Fruit fly (Drosophila melanogaster) whole organism, embryonic: ENCODE results near the gene Fbp2.

ENCODE experiments used
- Antp ChIP-seq: fragments of 200-800 bp; sonication (Bioruptor generic); optimal IDR thresholded peaks from 3 replicates; lab custom pipeline; 2016; ENCODE audit warnings: missing biosample characterization, missing genetic modification characterization
- Asciz ChIP-seq: fragments of 200-800 bp; sonication (Bioruptor generic); optimal IDR thresholded peaks from 2 replicates; lab custom pipeline; 2017; ENCODE audit warnings: missing biosample characterization, mild to moderate bottlenecking, missing genetic modification characterization, missing genetic modification reagents
- Bgb ChIP-seq: fragments of 200-800 bp; sonication (Bioruptor generic); IDR thresholded peaks from 2 replicates; pipeline ENCODE4 v1.3.6; 2022; ENCODE audit warnings: missing biosample characterization, missing genetic modification characterization; ENCODE audit not compliant: partially characterized antibody
- CG10267 ChIP-seq: fragments of 200-800 bp; sonication (Bioruptor generic); optimal IDR thresholded peaks from 2 replicates; lab custom pipeline; 2018; ENCODE audit warnings: missing biosample characterization, mild to moderate bottlenecking, missing genetic modification characterization, moderate library complexity
- CG10366 ChIP-seq: fragments of 200-800 bp; sonication (Bioruptor generic); IDR thresholded peaks from 2 replicates; pipeline ENCODE4 v1.3.6; 2022; ENCODE audit warnings: missing biosample characterization, missing genetic modification characterization
- CG10979 ChIP-seq: fragments of 200-800 bp; sonication (Bioruptor generic); optimal IDR thresholded peaks from 2 replicates; lab custom pipeline; 2018; ENCODE audit warnings: missing biosample characterization, mild to moderate bottlenecking, missing genetic modification characterization, moderate library complexity
- CG12391 ChIP-seq: fragments of 200-800 bp; sonication (Bioruptor generic); optimal IDR thresholded peaks from 3 replicates; lab custom pipeline; 2018; ENCODE audit warnings: missing biosample characterization, mild to moderate bottlenecking, missing genetic modification characterization, moderate library complexity
- CG14965 ChIP-seq: fragments of 200-800 bp; sonication (Bioruptor generic); optimal IDR thresholded peaks from 2 replicates; lab custom pipeline; 2016; ENCODE audit warnings: missing biosample characterization, missing genetic modification characterization, borderline replicate concordance
- CG16813 ChIP-seq: fragments of 200-800 bp; sonication (Bioruptor generic); IDR thresholded peaks from 3 replicates; pipeline ENCODE4 v1.3.6; 2022; ENCODE audit warnings: missing biosample characterization, missing genetic modification characterization; ENCODE audit not compliant: partially characterized antibody
- CG17829 ChIP-seq: fragments of 200-800 bp; optimal IDR thresholded peaks from 2 replicates; lab custom pipeline; 2019; ENCODE audit warnings: missing biosample characterization, mild to moderate bottlenecking, missing genetic modification characterization, moderate library complexity
- CG3163 ChIP-seq: fragments of 200-800 bp; sonication (Bioruptor generic); optimal IDR thresholded peaks from 3 replicates; lab custom pipeline; 2016; ENCODE audit warnings: missing biosample characterization, missing genetic modification characterization
- CG3995 ChIP-seq: fragments of 200-800 bp; sonication (Bioruptor generic); optimal IDR thresholded peaks from 3 replicates; lab custom pipeline; 2016; ENCODE audit warnings: missing biosample characterization, missing genetic modification characterization
- CG5953 ChIP-seq: fragments of 200-800 bp; sonication (Bioruptor generic); IDR thresholded peaks from 2 replicates; pipeline ENCODE4 v1.3.6; 2022; ENCODE audit warnings: missing biosample characterization, missing genetic modification characterization
- CG6791 ChIP-seq: fragments of 200-800 bp; sonication (Bioruptor generic); IDR thresholded peaks from 3 replicates; pipeline ENCODE4 v1.3.6; 2022; ENCODE audit warnings: missing biosample characterization, missing genetic modification characterization; ENCODE audit not compliant: partially characterized antibody
- CG6854 ChIP-seq: fragments of 200-800 bp; sonication (Bioruptor generic); optimal IDR thresholded peaks from 3 replicates; lab custom pipeline; 2017; ENCODE audit warnings: missing biosample characterization, mild to moderate bottlenecking, missing genetic modification characterization
- CG7271 ChIP-seq: fragments of 200-800 bp; sonication (Bioruptor generic); optimal IDR thresholded peaks from 2 replicates; lab custom pipeline; 2018; ENCODE audit warnings: missing biosample characterization, mild to moderate bottlenecking, missing genetic modification characterization, moderate library complexity
- CG8290 ChIP-seq, 3 experiments: fragments of 200-800 bp; sonication (Bioruptor generic); optimal IDR thresholded peaks; 2 replicates each; lab custom pipeline; 2016 to 2019; ENCODE audit warnings: missing biosample characterization in 3 of 3, missing genetic modification characterization in 3 of 3, mild to moderate bottlenecking in 2 of 3, moderate library complexity in 1 of 3
- CG8924 ChIP-seq: fragments of 200-800 bp; optimal IDR thresholded peaks from 3 replicates; lab custom pipeline; 2019; ENCODE audit warnings: missing biosample characterization, mild to moderate bottlenecking, missing genetic modification characterization, moderate library complexity
- CG9437 ChIP-seq: fragments of 200-800 bp; sonication (Bioruptor generic); optimal IDR thresholded peaks from 2 replicates; lab custom pipeline; 2018; ENCODE audit warnings: missing biosample characterization, mild to moderate bottlenecking, missing genetic modification characterization
- CG9727 ChIP-seq: fragments of 200-800 bp; sonication (Bioruptor generic); optimal IDR thresholded peaks from 3 replicates; lab custom pipeline; 2017; ENCODE audit warnings: missing biosample characterization, mild to moderate bottlenecking, missing genetic modification characterization
- Ets65A ChIP-seq: fragments of 200-800 bp; sonication (Bioruptor generic); peaks from one replicate; lab custom pipeline; 2016; ENCODE audit warnings: missing biosample characterization, missing genetic modification characterization
- Fer1 ChIP-seq: fragments of 200-800 bp; sonication (Bioruptor generic); optimal IDR thresholded peaks from 2 replicates; lab custom pipeline; 2017; ENCODE audit warnings: missing biosample characterization, mild to moderate bottlenecking, missing genetic modification characterization
- Gsc ChIP-seq: fragments of 200-800 bp; sonication (Bioruptor generic); IDR thresholded peaks from 2 replicates; pipeline ENCODE4 v1.3.6; 2022; ENCODE audit warnings: missing biosample characterization, missing genetic modification characterization
- HLH3B ChIP-seq: fragments of 200-800 bp; sonication (Bioruptor generic); IDR thresholded peaks from 2 replicates; pipeline ENCODE4 v1.3.6; 2022; ENCODE audit warnings: missing biosample characterization, missing genetic modification characterization
- Hsf ChIP-seq: fragments of 200-800 bp; sonication (Bioruptor generic); optimal IDR thresholded peaks from 3 replicates; lab custom pipeline; 2016; ENCODE audit warnings: missing biosample characterization, missing genetic modification characterization
- Kr ChIP-seq: fragments of 200-800 bp; sonication (Bioruptor generic); optimal IDR thresholded peaks from 2 replicates; lab custom pipeline; 2017; ENCODE audit warnings: missing biosample characterization, mild to moderate bottlenecking, missing genetic modification characterization
- Mrtf ChIP-seq: fragments of 200-800 bp; sonication (Bioruptor generic); IDR thresholded peaks from 3 replicates; pipeline ENCODE4 v1.3.6; 2022; ENCODE audit warnings: missing biosample characterization, missing genetic modification characterization
- Optix ChIP-seq: fragments of 200-800 bp; sonication (Bioruptor generic); IDR thresholded peaks from 3 replicates; pipeline ENCODE4 v1.3.6; 2022; ENCODE audit warnings: missing biosample characterization, missing genetic modification characterization
- Ravus ChIP-seq: fragments of 200-800 bp; sonication (Bioruptor generic); IDR thresholded peaks from 2 replicates; pipeline ENCODE4 v1.3.6; 2022; ENCODE audit warnings: missing biosample characterization, missing genetic modification characterization
- Taf1 ChIP-seq: fragments of 200-800 bp; sonication (Bioruptor generic); IDR thresholded peaks from 2 replicates; pipeline ENCODE4 v1.3.6; 2022; ENCODE audit warnings: missing biosample characterization, missing genetic modification characterization
- Xbp1 ChIP-seq: fragments of 200-800 bp; sonication (Bioruptor generic); optimal IDR thresholded peaks from 3 replicates; lab custom pipeline; 2016; ENCODE audit warnings: missing biosample characterization, mild to moderate bottlenecking, missing genetic modification characterization
- amos ChIP-seq: fragments of 200-800 bp; sonication (Bioruptor generic); IDR thresholded peaks from 2 replicates; pipeline ENCODE4 v1.3.6; 2022; ENCODE audit warnings: missing biosample characterization, missing genetic modification characterization; ENCODE audit not compliant: partially characterized antibody
- ase ChIP-seq: fragments of 200-800 bp; sonication (Bioruptor generic); IDR thresholded peaks from 3 replicates; pipeline ENCODE4 v1.3.6; 2022; ENCODE audit warnings: missing biosample characterization, missing genetic modification characterization
- ash1 ChIP-seq: fragments of 200-800 bp; sonication (Bioruptor generic); optimal IDR thresholded peaks from 2 replicates; lab custom pipeline; 2018; ENCODE audit warnings: missing biosample characterization, mild to moderate bottlenecking, missing genetic modification characterization
- ato ChIP-seq: fragments of 200-800 bp; sonication (Bioruptor generic); IDR thresholded peaks from 2 replicates; pipeline ENCODE4 v1.3.6; 2022; ENCODE audit warnings: missing biosample characterization, missing genetic modification characterization; ENCODE audit not compliant: partially characterized antibody
- chn ChIP-seq: fragments of 200-800 bp; sonication (Bioruptor generic); optimal IDR thresholded peaks from 2 replicates; lab custom pipeline; 2016; ENCODE audit warnings: missing biosample characterization, missing genetic modification characterization
- croc ChIP-seq: fragments of 200-800 bp; sonication (Bioruptor generic); conservative IDR thresholded peaks from 3 replicates; pipeline ENCODE4 v1.3.6; 2022; ENCODE audit warnings: missing biosample characterization, missing genetic modification characterization
- disco-r ChIP-seq: fragments of 200-800 bp; sonication (Bioruptor generic); optimal IDR thresholded peaks from 2 replicates; lab custom pipeline; 2016; ENCODE audit warnings: missing biosample characterization, missing genetic modification characterization
- gro ChIP-seq: fragments of 200-800 bp; sonication (Bioruptor generic); optimal IDR thresholded peaks from 2 replicates; lab custom pipeline; 2016; ENCODE audit warnings: missing biosample characterization, missing genetic modification characterization
- gt ChIP-seq: fragments of 200-800 bp; sonication (Bioruptor generic); IDR thresholded peaks from 2 replicates; pipeline ENCODE4 v1.3.6; 2022; ENCODE audit warnings: missing biosample characterization, missing genetic modification characterization
- knrl ChIP-seq: fragments of 200-800 bp; sonication (Bioruptor generic); IDR thresholded peaks from 3 replicates; pipeline ENCODE4 v1.3.6; 2022; ENCODE audit warnings: missing biosample characterization, missing genetic modification characterization; ENCODE audit not compliant: partially characterized antibody
- lmd ChIP-seq: fragments of 200-800 bp; sonication (Bioruptor generic); IDR thresholded peaks from 2 replicates; pipeline ENCODE4 v1.3.6; 2022; ENCODE audit warnings: missing biosample characterization, missing genetic modification characterization
- nerfin-1 ChIP-seq: fragments of 200-800 bp; sonication (Bioruptor generic); optimal IDR thresholded peaks from 3 replicates; lab custom pipeline; 2019; ENCODE audit warnings: missing biosample characterization, mild to moderate bottlenecking, missing genetic modification characterization, moderate library complexity
- odd ChIP-seq: fragments of 200-800 bp; sonication (Bioruptor generic); optimal IDR thresholded peaks from 2 replicates; lab custom pipeline; 2017; ENCODE audit warnings: missing biosample characterization, mild to moderate bottlenecking, missing genetic modification characterization
- otp ChIP-seq: fragments of 200-800 bp; sonication (Bioruptor generic); IDR thresholded peaks from 3 replicates; pipeline ENCODE4, ENCODE4 v1.3.6; 2022; ENCODE audit warnings: missing biosample characterization, missing genetic modification characterization
- pan ChIP-seq, 4 experiments: fragments of >200 bp in 3 of 4; fragments of 200-800 bp in 1 of 4; sonication (Bioruptor generic) in 1 of 4; optimal IDR thresholded peaks in 3 of 4; IDR thresholded peaks in 1 of 4; 2 replicates each; pipeline versions ENCODE4 v1.3.6 to Lab custom; 2017 to 2022; ENCODE audit warnings: missing biosample characterization in 2 of 4, missing genetic modification characterization in 2 of 4, mixed read lengths in 1 of 4
- pzg ChIP-seq: fragments of 200-800 bp; sonication (Bioruptor generic); optimal IDR thresholded peaks from 3 replicates; lab custom pipeline; 2018; ENCODE audit warnings: missing biosample characterization, mild to moderate bottlenecking, missing genetic modification characterization, moderate library complexity
- stwl ChIP-seq: fragments of 200-800 bp; sonication (Bioruptor generic); optimal IDR thresholded peaks from 3 replicates; lab custom pipeline; 2018; ENCODE audit warnings: missing biosample characterization, mild to moderate bottlenecking, missing genetic modification characterization, moderate library complexity
- tna ChIP-seq: fragments of 200-800 bp; sonication (Bioruptor generic); IDR thresholded peaks from 2 replicates; pipeline ENCODE4 v1.3.6; 2022; ENCODE audit warnings: missing biosample characterization, missing genetic modification characterization; ENCODE audit not compliant: partially characterized antibody

Gene Fbp2

DNA sequence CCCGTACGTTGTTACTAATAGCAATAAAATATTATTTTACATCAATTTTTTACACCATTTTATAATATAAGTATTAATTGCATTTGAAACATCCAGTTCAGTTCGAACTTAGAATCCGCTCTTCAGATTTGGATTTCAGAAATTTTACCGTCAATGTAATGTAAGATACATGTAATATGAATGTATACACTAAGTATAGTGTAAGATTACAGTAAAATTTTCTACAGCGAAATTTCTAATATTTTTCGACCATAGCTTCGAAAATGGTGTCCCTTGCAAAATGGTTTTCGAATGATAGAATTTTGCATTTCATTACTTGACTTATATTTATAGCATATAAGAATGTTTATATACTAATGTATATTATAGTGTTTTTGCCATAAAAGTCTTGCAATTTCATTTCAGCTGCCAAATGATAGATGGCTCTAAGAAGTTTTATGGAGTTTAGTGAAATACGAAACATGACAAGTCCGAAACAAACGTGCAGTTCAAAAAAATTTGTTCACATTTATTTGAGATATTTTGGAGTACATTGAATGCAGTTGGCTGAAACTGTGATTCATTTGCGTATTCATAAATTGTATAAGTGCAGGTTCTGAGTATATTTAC is 38.0 kb downstream of the Fbp2 start (continued):
- TF ChIP-seq CG8290 (GFP tag; optimal IDR thresholded peaks at IDR 0.05; lab: Kevin White, UChicago) (no peak), CG8290 (tag; optimal IDR thresholded peaks at IDR 0.05; lab: Kevin White, UChicago) (no peak), lmd (GFP tag; lab: Robert Waterston, UW) (no peak), Xbp1 (GFP tag; lab: Kevin White, UChicago) (no peak), tna (GFP tag; lab: Robert Waterston, UW) (no peak), Kr (GFP tag; lab: Kevin White, UChicago) (no peak), Taf1 (no peak), CG7271 (tag; lab: Kevin White, UChicago) (peak; percentile 10), HLH3B (GFP tag; lab: Robert Waterston, UW) (peak; percentile 9; the same call in 1 of the 2 replicates), CG10979 (tag; lab: Kevin White, UChicago) (no peak), CG3163 (no peak), CG17829 (tag; lab: Kevin White, UChicago) (no peak), CG10366 (GFP tag; lab: Robert Waterston, UW) (no peak), Hsf (GFP tag; lab: Kevin White, UChicago) (no peak), amos (GFP tag; lab: Robert Waterston, UW) (peak; percentile 73), ato (GFP tag; lab: Robert Waterston, UW) (no peak), CG14965 (GFP tag; lab: Kevin White, UChicago) (peak; percentile 91), gt (GFP tag; lab: Robert Waterston, UW) (no peak), CG6854 (GFP tag; lab: Kevin White, UChicago) (no peak), pzg (no peak), CG9437 (GFP tag; lab: Kevin White, UChicago) (no peak), Optix (GFP tag; lab: Robert Waterston, UW) (no peak), CG16813 (GFP tag; lab: Robert Waterston, UW) (peak; percentile 65), chn (GFP tag; lab: Kevin White, UChicago) (no peak), CG12391 (tag; lab: Kevin White, UChicago) (no peak), Mrtf (GFP tag; lab: Robert Waterston, UW) (no peak), CG10267 (tag; lab: Kevin White, UChicago) (peak; percentile 16), Ravus (GFP tag; lab: Robert Waterston, UW) (no peak), otp (GFP tag; lab: Robert Waterston, UW) (no peak), nerfin-1 (tag; lab: Kevin White, UChicago) (no peak), Bgb (GFP tag; lab: Robert Waterston, UW) (peak; percentile 78), CG9727 (no peak), CG5953 (GFP tag; lab: Robert Waterston, UW) (no peak), Fer1 (GFP tag; lab: Kevin White, UChicago) (no peak), stwl (tag; lab: Kevin White, UChicago) (peak; percentile 16), pan (optimal IDR thresholded peaks at IDR 0.05; lab: Kevin White, UChicago) (no peak), pan (GFP tag; optimal IDR thresholded peaks at IDR 0.05 in 1 of 2, IDR thresholded peaks at IDR 0.05 in 1 of 2) (peak in 1 of 2 experiments; percentile 51), odd (no peak), Gsc (GFP tag; lab: Robert Waterston, UW) (no peak), Antp (GFP tag; lab: Kevin White, UChicago) (no peak), disco-r (GFP tag; lab: Kevin White, UChicago) (no peak), CG6791 (GFP tag; lab: Robert Waterston, UW) (peak; percentile 39; the same call in 1 of the 3 replicates), gro (GFP tag; lab: Kevin White, UChicago) (no peak), ash1 (GFP tag; lab: Kevin White, UChicago) (no peak), CG8924 (no peak), knrl (GFP tag; lab: Robert Waterston, UW) (peak; percentile 57; the same call in 2 of the 3 replicates), CG3995 (no peak), Ets65A (GFP tag; lab: Kevin White, UChicago) (no peak), Asciz (GFP tag; lab: Kevin White, UChicago) (peak; percentile 23), croc (GFP tag; lab: Robert Waterston, UW) (no peak), ase (GFP tag; lab: Robert Waterston, UW) (no peak)
